Worm (Caenorhabditis elegans) whole organism, young adult: Measurements from ENCODE around the gene hap-1.

ENCODE experiments used
- B0261.1 ChIP-seq: sonication (generic microtip); optimal IDR thresholded peaks from 2 replicates; lab custom pipeline; 2016; ENCODE audit warnings: mild to moderate bottlenecking, missing genetic modification characterization, moderate library complexity, missing compliant biosample characterization
- C06A6.2 ChIP-seq: fragments of 200-800 bp; sonication (Bioruptor generic); conservative IDR thresholded peaks from 2 replicates; pipeline ENCODE4 v1.3.6; 2022; ENCODE audit warnings: missing genetic modification characterization, missing compliant biosample characterization
- D2030.7 ChIP-seq: fragments of 200-800 bp; sonication (Bioruptor generic); IDR thresholded peaks from 2 replicates; pipeline ENCODE4 v1.3.6; 2022; ENCODE audit warnings: missing genetic modification reagents, missing genetic modification characterization, missing compliant biosample characterization
- F22D6.2 ChIP-seq: sonication (generic microtip); optimal IDR thresholded peaks from 2 replicates; lab custom pipeline; 2016; ENCODE audit warnings: mild to moderate bottlenecking, missing genetic modification characterization, missing compliant biosample characterization
- F39B2.1 ChIP-seq: fragments of 200-800 bp; sonication (Bioruptor generic); IDR thresholded peaks from 2 replicates; pipeline ENCODE4 v1.3.6; 2022; ENCODE audit warnings: missing genetic modification reagents, missing genetic modification characterization, missing compliant biosample characterization
- F57C9.4 ChIP-seq: sonication (generic microtip); optimal IDR thresholded peaks from 2 replicates; lab custom pipeline; 2017; ENCODE audit warnings: mild to moderate bottlenecking, missing genetic modification characterization, missing compliant biosample characterization
- K12H6.12 ChIP-seq: fragments of 200-800 bp; sonication (Bioruptor generic); optimal IDR thresholded peaks from 2 replicates; lab custom pipeline; 2018; ENCODE audit warnings: mild to moderate bottlenecking, missing genetic modification characterization, missing compliant biosample characterization
- T26A5.8 ChIP-seq: sonication (generic microtip); optimal IDR thresholded peaks from 2 replicates; lab custom pipeline; 2016; ENCODE audit warnings: missing genetic modification characterization, missing compliant biosample characterization
- ZK185.1 ChIP-seq: sonication (generic microtip); optimal IDR thresholded peaks from 2 replicates; lab custom pipeline; 2016; ENCODE audit warnings: mild to moderate bottlenecking, missing genetic modification characterization, missing compliant biosample characterization; ENCODE audit not compliant: poor library complexity, severe bottlenecking
- attf-6 ChIP-seq: fragments of 200-800 bp; sonication (Bioruptor generic); IDR thresholded peaks from 2 replicates; pipeline ENCODE4 v1.3.6; 2022; ENCODE audit warnings: missing genetic modification reagents, missing genetic modification characterization, missing compliant biosample characterization
- bed-1 ChIP-seq: fragments of 200-800 bp; sonication (Bioruptor generic); IDR thresholded peaks from 2 replicates; pipeline ENCODE4 v1.3.6; 2022; ENCODE audit warnings: missing genetic modification reagents, missing genetic modification characterization, missing compliant biosample characterization
- bed-2 ChIP-seq: fragments of 200-800 bp; sonication (Bioruptor generic); IDR thresholded peaks from 2 replicates; pipeline ENCODE4 v1.3.6; 2022; ENCODE audit warnings: missing genetic modification reagents, missing genetic modification characterization, missing compliant biosample characterization
- dox-1 ChIP-seq: fragments of 200-800 bp; sonication (Bioruptor generic); IDR thresholded peaks from 2 replicates; pipeline ENCODE4 v1.3.6; 2022; ENCODE audit warnings: missing genetic modification reagents, missing genetic modification characterization, missing compliant biosample characterization
- dpl-1 ChIP-seq: fragments of 150-350 bp; optimal IDR thresholded peaks from 2 replicates; lab custom pipeline; 2014; ENCODE audit warnings: missing biosample characterization, missing genetic modification reagents, missing genetic modification characterization
- efl-1 ChIP-seq: fragments of 150-350 bp; optimal IDR thresholded peaks from 2 replicates; lab custom pipeline; 2014; ENCODE audit warnings: missing biosample characterization, missing genetic modification reagents, missing genetic modification characterization
- egl-18 ChIP-seq: fragments of 200-800 bp; sonication (Bioruptor generic); IDR thresholded peaks from 2 replicates; pipeline ENCODE4 v1.3.6; 2022; ENCODE audit warnings: missing genetic modification reagents, missing genetic modification characterization, missing compliant biosample characterization
- egrh-3 ChIP-seq: fragments of 200-800 bp; sonication (Bioruptor generic); IDR thresholded peaks from 2 replicates; pipeline ENCODE4 v1.3.6; 2022; ENCODE audit warnings: missing genetic modification reagents, missing genetic modification characterization, missing compliant biosample characterization
- ets-4 ChIP-seq: fragments of 200-800 bp; sonication (Bioruptor generic); optimal IDR thresholded peaks from 2 replicates; lab custom pipeline; 2018; ENCODE audit warnings: mild to moderate bottlenecking, missing genetic modification characterization, missing compliant biosample characterization
- hmg-20 ChIP-seq: fragments of 200-800 bp; sonication (Bioruptor generic); IDR thresholded peaks from 2 replicates; pipeline ENCODE4 v1.3.6; 2022; ENCODE audit warnings: missing genetic modification reagents, missing genetic modification characterization, missing compliant biosample characterization
- hsf-1 ChIP-seq: fragments of 200-800 bp; sonication (Bioruptor generic); IDR thresholded peaks from 2 replicates; pipeline ENCODE4 v1.3.6; 2022; ENCODE audit warnings: missing genetic modification reagents, missing genetic modification characterization, missing compliant biosample characterization
- lag-1 ChIP-seq: fragments of 200-800 bp; sonication (Bioruptor generic); IDR thresholded peaks from 2 replicates; pipeline ENCODE4 v1.3.6; 2022; ENCODE audit warnings: missing genetic modification reagents, missing genetic modification characterization, missing compliant biosample characterization
- lin-35 ChIP-seq, 3 experiments: fragments of 150-350 bp in 2 of 3; sonication (generic microtip) in 1 of 3; optimal IDR thresholded peaks; 2 replicates each; lab custom pipeline; 2014 to 2018; ENCODE audit warnings: missing biosample characterization in 3 of 3, missing genetic modification characterization in 3 of 3, missing genetic modification reagents in 3 of 3
- lsl-1 ChIP-seq: fragments of 200-800 bp; sonication (Bioruptor generic); optimal IDR thresholded peaks from 2 replicates; lab custom pipeline; 2018; ENCODE audit warnings: mild to moderate bottlenecking, missing genetic modification characterization, moderate library complexity, missing compliant biosample characterization
- lsy-27 ChIP-seq: sonication (generic microtip); optimal IDR thresholded peaks from 2 replicates; lab custom pipeline; 2017; ENCODE audit warnings: missing genetic modification characterization, mild to moderate bottlenecking, missing compliant biosample characterization, antibody characterized with exemption, missing genotype, borderline replicate concordance; ENCODE audit not compliant: insufficient read depth
- madf-10 ChIP-seq: sonication (generic microtip); optimal IDR thresholded peaks from 2 replicates; lab custom pipeline; 2016; ENCODE audit warnings: mild to moderate bottlenecking, missing genetic modification characterization, missing compliant biosample characterization
- madf-8 ChIP-seq: fragments of 200-800 bp; sonication (Bioruptor generic); conservative IDR thresholded peaks from 2 replicates; pipeline ENCODE4 v1.3.6; 2022; ENCODE audit warnings: missing genetic modification reagents, missing genetic modification characterization, missing compliant biosample characterization
- mes-4 ChIP-seq: sonication (generic microtip); optimal IDR thresholded peaks from 2 replicates; lab custom pipeline; 2016; ENCODE audit warnings: missing genotype, missing genetic modification characterization, missing compliant biosample characterization
- mxl-1 ChIP-seq: sonication (generic microtip); optimal IDR thresholded peaks from 2 replicates; lab custom pipeline; 2016; ENCODE audit warnings: missing genetic modification characterization, missing compliant biosample characterization
- nhr-179 ChIP-seq: sonication (generic microtip); optimal IDR thresholded peaks from 2 replicates; lab custom pipeline; 2016; ENCODE audit warnings: mild to moderate bottlenecking, missing genetic modification characterization, missing compliant biosample characterization
- snpc-1.1 ChIP-seq: sonication (generic microtip); optimal IDR thresholded peaks from 2 replicates; lab custom pipeline; 2017; ENCODE audit warnings: missing genetic modification characterization, mild to moderate bottlenecking, missing compliant biosample characterization, antibody characterized with exemption, moderate library complexity, missing genotype, missing genetic modification reagents; ENCODE audit not compliant: insufficient read depth
- sptf-2 ChIP-seq: fragments of 200-800 bp; sonication (Bioruptor generic); optimal IDR thresholded peaks from 2 replicates; lab custom pipeline; 2018; ENCODE audit warnings: mild to moderate bottlenecking, missing genetic modification characterization, missing compliant biosample characterization
- tbx-9 ChIP-seq: sonication (generic microtip); optimal IDR thresholded peaks from 2 replicates; lab custom pipeline; 2016; ENCODE audit warnings: borderline replicate concordance, missing genetic modification characterization, inconsistent platforms, missing compliant biosample characterization
- unc-130 ChIP-seq: sonication (generic microtip); optimal IDR thresholded peaks from 2 replicates; lab custom pipeline; 2016; ENCODE audit warnings: missing genetic modification reagents, missing genetic modification characterization, missing compliant biosample characterization
- xnd-1 ChIP-seq: sonication (generic microtip); optimal IDR thresholded peaks from 2 replicates; lab custom pipeline; 2016; ENCODE audit warnings: missing genotype, missing genetic modification reagents, missing genetic modification characterization, missing compliant biosample characterization
- ztf-25 ChIP-seq: fragments of 200-800 bp; sonication (Bioruptor generic); IDR thresholded peaks from 2 replicates; pipeline ENCODE4 v1.3.6; 2022; ENCODE audit warnings: missing genetic modification reagents, missing genetic modification characterization, missing compliant biosample characterization
- ztf-3 ChIP-seq: fragments of 200-800 bp; sonication (Bioruptor generic); optimal IDR thresholded peaks from 2 replicates; lab custom pipeline; 2018; ENCODE audit warnings: mild to moderate bottlenecking, missing genetic modification characterization, missing compliant biosample characterization

hap-1 gene

DNA sequence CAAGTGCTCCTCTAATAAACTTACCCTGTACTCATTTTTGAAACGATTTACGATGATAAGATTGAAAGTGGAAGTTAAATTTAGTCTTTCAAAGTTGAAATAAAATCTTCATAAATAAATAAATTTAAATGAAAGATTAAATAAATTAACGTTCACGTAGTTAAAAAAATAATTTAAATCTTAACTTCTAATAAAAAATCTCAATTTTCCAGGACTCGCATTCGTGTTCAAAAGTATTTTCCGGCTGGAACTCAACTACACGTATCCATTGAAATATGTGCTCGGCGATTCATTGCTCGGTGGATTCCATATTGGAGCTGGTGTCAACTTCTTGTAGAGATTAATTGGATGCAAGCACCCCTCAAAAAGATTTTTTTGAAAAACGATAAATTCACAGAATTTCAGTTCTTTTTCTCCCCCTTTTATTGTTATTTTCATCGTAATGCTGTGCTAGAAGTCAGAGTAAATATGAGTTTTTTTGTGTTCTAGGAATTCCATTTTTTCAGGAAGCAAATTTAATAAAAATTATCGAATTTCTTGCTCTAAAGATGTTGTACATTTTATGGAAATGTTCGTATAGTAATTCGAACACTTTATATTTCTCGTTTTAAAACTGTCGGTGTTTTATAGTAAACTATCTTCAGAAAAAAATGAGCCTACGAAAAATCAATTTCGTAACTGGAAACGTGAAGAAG, at the start of gene hap-1, which contains the start of gene C34E10.9:
Gene hap-1, plus strand, starts transcription at position 645 of the 695 bp plus-strand sequence.
Gene C34E10.9, minus strand, starts transcription at position 101 of the 695 bp plus-strand sequence.
- TF ChIP-seq hmg-20 (GFP tag; lab: Robert Waterston, UW) (no peak), sptf-2 (no peak), hsf-1 (GFP tag; lab: Robert Waterston, UW) (no peak), B0261.1 (tag; lab: Kevin White, UChicago) (no peak), tbx-9 (tag; lab: Kevin White, UChicago) (no peak), ztf-25 (GFP tag; lab: Robert Waterston, UW) (no peak), bed-1 (no peak), egl-18 (GFP tag; lab: Robert Waterston, UW) (no peak)
- TF ChIP-seq, all 124 proteins: peak for 0

DNA sequence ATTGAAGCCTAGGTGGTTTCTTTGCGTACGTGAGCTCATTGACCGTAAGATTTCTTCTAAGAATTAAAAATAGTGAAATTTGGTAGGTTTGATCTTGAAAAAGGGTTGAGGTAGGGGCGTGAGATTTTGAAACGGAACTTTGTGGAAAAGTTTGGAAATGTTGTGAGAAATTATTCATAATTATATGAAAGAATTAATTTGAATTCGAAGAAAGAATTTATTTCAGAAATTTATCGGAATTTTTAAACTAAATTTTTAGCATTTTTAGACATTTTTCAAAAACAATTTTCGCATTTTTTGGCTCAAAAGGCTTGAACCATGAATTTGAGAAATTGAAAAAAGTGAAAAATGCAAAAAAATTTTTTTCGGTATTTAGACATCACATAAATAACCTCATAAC, 49.6 kb upstream of the hap-1 start:
- TF ChIP-seq egl-18 (GFP tag; lab: Robert Waterston, UW), result no peak

DNA sequence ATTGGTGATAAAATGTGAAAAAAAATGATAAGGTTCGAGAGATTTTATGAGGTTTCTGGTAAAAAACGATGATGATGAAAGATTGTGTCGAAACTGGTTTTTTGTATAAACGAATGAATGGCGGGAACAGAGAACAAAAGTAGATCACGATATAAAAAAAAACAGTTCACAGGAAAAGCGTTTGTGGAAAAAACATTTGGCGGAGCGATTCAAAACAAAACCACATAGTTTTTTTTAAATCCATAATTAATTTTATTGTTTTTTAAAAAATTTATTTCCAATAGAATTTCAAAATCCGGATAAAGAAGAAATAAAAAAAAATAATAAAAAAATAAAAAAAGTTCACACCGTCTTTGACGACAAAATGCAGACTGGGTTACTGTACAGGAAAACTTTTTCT, 48.4 kb upstream of the hap-1 start, which contains the start of gene ZC155.4:
Gene ZC155.4, minus strand, starts transcription at position 101 of the 400 bp plus-strand sequence.
- TF ChIP-seq efl-1 (peak; percentile 42), snpc-1.1 (tag; lab: Kevin White, UChicago) (no peak), lsl-1 (GFP tag; lab: Kevin White, UChicago) (peak; percentile 67), madf-8 (GFP tag; lab: Robert Waterston, UW) (no peak)
- TF ChIP-seq, all 124 proteins: peak for 2

DNA sequence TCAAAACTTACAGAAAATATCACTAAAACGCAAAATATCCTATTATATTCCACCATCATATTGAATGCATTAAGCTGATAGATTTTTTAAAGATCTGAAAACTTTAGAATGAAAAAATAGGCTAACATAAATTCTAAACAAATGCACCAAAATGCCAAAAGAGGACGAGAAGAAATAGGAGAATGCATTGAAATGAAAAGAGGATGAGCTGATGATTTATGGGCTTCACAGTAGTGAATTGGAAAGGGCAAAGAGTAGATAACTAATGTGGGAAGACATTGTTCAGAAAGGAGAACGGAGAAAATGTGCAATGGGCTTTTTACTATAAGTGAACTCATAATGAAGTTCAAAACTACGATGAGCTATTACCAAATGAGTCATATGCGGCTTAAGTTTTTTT, 46.2 kb upstream of the hap-1 start, which contains the start of gene cutl-19:
Gene cutl-19, minus strand, starts transcription at position 101 of the 400 bp plus-strand sequence.
- TF ChIP-seq F57C9.4 (tag; lab: Kevin White, UChicago) (no peak), F39B2.1 (GFP tag; lab: Robert Waterston, UW) (no peak), T26A5.8 (no peak), dpl-1 (GFP tag; lab: Kevin White, UChicago) (no peak), D2030.7 (no peak), mes-4 (no peak), madf-10 (tag; lab: Kevin White, UChicago) (no peak), K12H6.12 (tag; lab: Kevin White, UChicago) (no peak), F22D6.2 (tag; lab: Kevin White, UChicago) (no peak), bed-2 (GFP tag; lab: Robert Waterston, UW) (no peak), C06A6.2 (no peak), lin-35 (GFP tag; optimal IDR thresholded peaks at IDR 0.05; lab: Kevin White, UChicago) (no peak), mxl-1 (no peak), xnd-1 (tag; lab: Kevin White, UChicago) (no peak)

DNA sequence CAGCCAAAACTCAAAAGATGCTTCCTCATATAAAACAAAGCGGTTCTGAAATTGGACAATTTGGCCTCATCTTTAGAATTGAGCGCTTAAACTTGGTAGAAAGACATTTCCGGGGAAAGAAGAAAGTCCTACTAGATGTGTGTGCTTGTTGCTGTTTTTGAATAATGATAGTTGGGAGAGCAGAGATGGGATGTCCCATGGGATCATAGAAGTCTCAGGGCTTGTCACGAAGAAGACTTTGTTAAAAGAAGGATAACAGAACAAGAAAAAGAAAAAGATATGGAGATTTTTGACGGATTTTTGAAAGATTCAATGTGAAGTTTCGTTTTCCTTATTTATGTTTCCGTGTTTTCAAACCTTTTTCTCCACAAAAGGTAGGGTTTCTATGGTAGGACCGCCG, 45.1 kb upstream of the hap-1 start, which contains the start of gene ZC155.2:
Gene ZC155.2, plus strand, starts transcription at position 301 of the 400 bp plus-strand sequence.
- TF ChIP-seq ets-4 (GFP tag; lab: Kevin White, UChicago) (no peak), ZK185.1 (tag; lab: Kevin White, UChicago) (no peak), attf-6 (GFP tag; lab: Robert Waterston, UW) (no peak), unc-130 (GFP tag; lab: Kevin White, UChicago) (no peak), lsy-27 (tag; lab: Kevin White, UChicago) (no peak), ztf-3 (no peak), lag-1 (no peak), egrh-3 (GFP tag; lab: Robert Waterston, UW) (no peak), nhr-179 (tag; lab: Kevin White, UChicago) (no peak), dox-1 (GFP tag; lab: Robert Waterston, UW) (no peak)
